Worm (Caenorhabditis elegans): ENCODE data around the gene F16G10.13.

Gene F16G10.13

ce11 chrII:2366623-2367365, 29.0 kb downstream of the F16G10.13 start, which contains the start of the genes F43C11.12 and F16G10.5:
F43C11.12 (minus strand) TSS chrII:2366723.
F16G10.5 (plus strand) TSS chrII:2367315.
- TF ChIP-seq skn-1 (tag; optimal IDR thresholded peaks at IDR 0.05) (no peak), lsy-2 (tag; optimal IDR thresholded peaks at IDR 0.05) (no peak), lin-39 (tag; optimal IDR thresholded peaks at IDR 0.05) (no peak)

DNA sequence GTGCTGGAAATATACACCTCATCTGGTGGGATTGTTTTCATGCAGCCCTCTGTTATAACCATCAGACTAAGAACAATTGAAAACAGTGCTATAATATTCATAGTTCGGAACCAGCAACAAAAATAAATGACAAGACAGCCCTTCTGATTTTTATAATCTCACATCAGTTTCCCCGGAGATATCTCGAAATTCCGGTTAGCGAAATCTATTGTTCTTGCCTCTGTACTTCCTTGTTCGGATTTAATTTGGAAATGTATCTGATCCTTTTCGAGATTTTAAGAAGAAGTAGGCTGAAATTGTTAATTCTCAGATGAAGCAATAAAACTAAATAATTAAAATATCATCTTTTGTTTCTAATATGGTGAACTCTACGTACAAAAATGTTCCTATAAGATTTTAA, 32.1 kb downstream of the F16G10.13 start, which contains the start of gene F43C11.11:
TSS of gene F43C11.11 (minus strand) at position 101 of the 400 bp plus-strand sequence.
- TF ChIP-seq ceh-16 (tag; optimal IDR thresholded peaks at IDR 0.05), result no peak
- TF ChIP-seq nhr-237 (tag; optimal IDR thresholded peaks at IDR 0.05), result no peak
- TF ChIP-seq snpc-4 (tag; optimal IDR thresholded peaks at IDR 0.05), result no peak

ce11 chrII:2359965-2360364, 35.8 kb downstream of the F16G10.13 start, which contains the start of gene F43C11.16:
F43C11.16 (minus strand) TSS chrII:2360065.
- no peak for TF ChIP-seq ztf-1 (GFP tag; conservative IDR thresholded peaks at IDR 0.05)
- TF ChIP-seq snpc-4 (tag; optimal IDR thresholded peaks at IDR 0.05), result no peak
- no peak for TF ChIP-seq peb-1 (tag; optimal IDR thresholded peaks at IDR 0.05)
- no peak for TF ChIP-seq C34F6.9 (tag; optimal IDR thresholded peaks at IDR 0.05)
- no peak for TF ChIP-seq mdl-1 (tag; optimal IDR thresholded peaks at IDR 0.05)
- TF ChIP-seq nhr-10 (tag; optimal IDR thresholded peaks at IDR 0.05), result no peak
- TF ChIP-seq skn-1 (tag; optimal IDR thresholded peaks at IDR 0.05), result no peak
- TF ChIP-seq unc-62 (GFP tag; optimal IDR thresholded peaks at IDR 0.05), result no peak
- no peak for TF ChIP-seq nhr-23 (tag; optimal IDR thresholded peaks at IDR 0.05)
- no peak for TF ChIP-seq lin-39 (tag; optimal IDR thresholded peaks at IDR 0.05)
- TF ChIP-seq crh-2 (tag; optimal IDR thresholded peaks at IDR 0.05), result no peak
- TF ChIP-seq mab-5 (tag; optimal IDR thresholded peaks at IDR 0.05), result no peak
- no peak for TF ChIP-seq sma-9 (GFP tag; optimal IDR thresholded peaks at IDR 0.05)
- no peak for TF ChIP-seq sma-9 (tag; optimal IDR thresholded peaks at IDR 0.05)
- no peak for TF ChIP-seq lin-11 (tag; optimal IDR thresholded peaks at IDR 0.05)
- no peak for TF ChIP-seq unc-55 (GFP tag; optimal IDR thresholded peaks at IDR 0.05)

- TF ChIP-seq F13H6.1 (tag; optimal IDR thresholded peaks at IDR 0.05), result no peak
- no peak for TF ChIP-seq nhr-237 (tag; optimal IDR thresholded peaks at IDR 0.05)
- no peak for TF ChIP-seq mbf-1 (tag; optimal IDR thresholded peaks at IDR 0.05)
- no peak for TF ChIP-seq fos-1 (tag; optimal IDR thresholded peaks at IDR 0.05)
- TF ChIP-seq R02D3.7 (tag; optimal IDR thresholded peaks at IDR 0.05), result no peak
These were observed 39.0 kb downstream of the F16G10.13 start, which contains the start of gene F43C11.1 for ce11 chrII:2356795-2357194. F43C11.1 (plus strand) TSS chrII:2357095.

DNA sequence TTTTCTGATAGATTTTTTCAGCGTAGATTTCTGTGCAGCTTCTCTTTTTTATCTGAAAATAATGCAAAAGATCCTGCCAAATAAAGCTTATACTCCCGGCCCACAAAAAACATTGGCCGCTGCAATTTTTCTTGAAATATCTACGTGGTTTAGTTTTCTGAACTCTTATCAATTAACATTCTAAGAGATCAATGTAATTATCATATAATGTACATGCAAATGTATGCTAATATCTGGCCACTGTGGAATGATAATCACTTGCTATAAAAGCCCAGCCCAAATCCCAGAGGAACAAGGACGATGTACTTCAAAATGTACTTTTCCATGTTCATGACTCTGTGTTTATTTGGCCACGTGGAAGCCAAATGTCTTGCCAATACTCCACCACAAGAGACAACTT, 41.3 kb downstream of the F16G10.13 start, which contains the start of gene F43C11.2:
TSS of gene F43C11.2 (plus strand) at position 301 of the 400 bp plus-strand sequence.
- no peak for TF ChIP-seq nhr-129 (tag; optimal IDR thresholded peaks at IDR 0.05)
- TF ChIP-seq F13H6.1 (tag; optimal IDR thresholded peaks at IDR 0.05), result no peak
- no peak for TF ChIP-seq mab-5 (tag; optimal IDR thresholded peaks at IDR 0.05)
- TF ChIP-seq elt-3 (tag; optimal IDR thresholded peaks at IDR 0.05), result no peak
- TF ChIP-seq C34F6.9 (tag; optimal IDR thresholded peaks at IDR 0.05), result no peak
- TF ChIP-seq lin-11 (tag; optimal IDR thresholded peaks at IDR 0.05), result no peak
- TF ChIP-seq R02D3.7 (tag; optimal IDR thresholded peaks at IDR 0.05), result no peak
- no peak for TF ChIP-seq lin-13 (GFP tag; optimal IDR thresholded peaks at IDR 0.05)
- no peak for TF ChIP-seq zag-1 (tag; optimal IDR thresholded peaks at IDR 0.05)
- no peak for TF ChIP-seq lin-39 (tag; optimal IDR thresholded peaks at IDR 0.05)
- no peak for TF ChIP-seq fos-1 (tag; optimal IDR thresholded peaks at IDR 0.05)
- no peak for TF ChIP-seq crh-2 (tag; optimal IDR thresholded peaks at IDR 0.05)
- TF ChIP-seq gmeb-1 (tag; optimal IDR thresholded peaks at IDR 0.05), result no peak
- no peak for TF ChIP-seq nhr-23 (tag; optimal IDR thresholded peaks at IDR 0.05)
- no peak for TF ChIP-seq ceh-82 (tag; optimal IDR thresholded peaks at IDR 0.05)
- no peak for TF ChIP-seq sma-3 (GFP tag; optimal IDR thresholded peaks at IDR 0.05)
- TF ChIP-seq blmp-1 (tag; optimal IDR thresholded peaks at IDR 0.05; ENCODE audit: insufficient read depth), result no peak
- TF ChIP-seq ztf-4 (tag; optimal IDR thresholded peaks at IDR 0.05), result no peak
